Worm (Caenorhabditis elegans) whole organism, L4/young adult: ENCODE measurements around the gene gcy-29.

Experiments used
- W03F9.2 ChIP-seq: fragments of 150-350 bp; optimal IDR thresholded peaks from 2 replicates; lab custom pipeline; 2014; ENCODE audit warnings: missing biosample characterization, missing genetic modification characterization
- dao-5 ChIP-seq: sonication (generic microtip); optimal IDR thresholded peaks from 2 replicates; lab custom pipeline; 2016; ENCODE audit warnings: missing genotype, missing genetic modification characterization, moderate library complexity, missing compliant biosample characterization
- him-1 ChIP-seq: sonication (generic microtip); optimal IDR thresholded peaks from 2 replicates; lab custom pipeline; 2016; ENCODE audit warnings: missing genotype, missing genetic modification reagents, missing genetic modification characterization, missing compliant biosample characterization

gcy-29 gene

DNA sequence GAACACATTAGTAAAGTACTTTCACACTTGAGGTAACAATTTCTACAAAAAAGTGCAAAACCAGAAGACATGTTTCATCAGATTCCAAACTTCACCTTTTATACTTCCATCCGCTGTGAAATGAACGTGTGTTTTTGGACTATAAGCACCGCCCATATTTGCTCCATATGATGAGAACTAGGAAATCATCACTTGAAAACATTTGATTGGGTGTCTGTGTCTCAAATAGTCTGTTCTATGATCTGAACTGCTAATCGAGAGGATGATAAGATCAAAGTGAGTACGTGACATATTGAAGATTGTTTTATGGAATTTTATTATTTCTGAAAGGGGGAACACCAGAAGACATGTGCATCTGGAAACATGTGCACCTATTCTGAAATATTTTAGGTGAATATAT lies 53.2 kb downstream of the gcy-29 start:
- TF ChIP-seq W03F9.2 (tag; lab: Kevin White, UChicago) (no peak), him-1 (tag; lab: Kevin White, UChicago) (no peak), dao-5 (tag; lab: Kevin White, UChicago) (no peak)

DNA sequence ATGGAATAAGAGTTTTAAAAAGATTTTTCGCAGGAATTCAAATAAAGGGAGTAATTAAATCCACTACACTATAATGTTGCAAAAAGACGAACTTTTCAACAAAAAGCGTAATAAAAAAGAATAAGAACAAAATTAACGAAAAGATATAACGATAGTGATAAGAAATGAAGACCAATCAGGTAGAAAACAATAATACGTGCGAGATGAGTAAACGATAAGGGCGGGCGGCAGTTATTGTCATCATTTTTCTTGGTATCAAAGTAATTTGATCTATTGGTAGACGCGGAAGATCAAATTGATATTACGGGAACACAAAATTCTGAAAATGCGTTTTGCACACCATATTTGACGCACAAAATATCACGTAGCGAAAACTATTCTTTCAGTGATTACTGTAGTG lies 54.1 kb downstream of the gcy-29 start:
- no peak for TF ChIP-seq W03F9.2 (tag; lab: Kevin White, UChicago)
- no peak for TF ChIP-seq him-1 (tag; lab: Kevin White, UChicago)
- TF ChIP-seq dao-5 (tag; lab: Kevin White, UChicago), result no peak

DNA sequence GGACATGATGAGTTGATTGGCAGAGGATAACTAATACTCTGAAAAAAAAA lies 54.4 kb downstream of the gcy-29 start, which contains the start of gene cysl-2:
cysl-2 (minus strand) TSS at position 38 of the 50 bp plus-strand sequence.
- TF ChIP-seq W03F9.2 (tag; lab: Kevin White, UChicago) (no peak), him-1 (tag; lab: Kevin White, UChicago) (no peak), dao-5 (tag; lab: Kevin White, UChicago) (no peak)

DNA sequence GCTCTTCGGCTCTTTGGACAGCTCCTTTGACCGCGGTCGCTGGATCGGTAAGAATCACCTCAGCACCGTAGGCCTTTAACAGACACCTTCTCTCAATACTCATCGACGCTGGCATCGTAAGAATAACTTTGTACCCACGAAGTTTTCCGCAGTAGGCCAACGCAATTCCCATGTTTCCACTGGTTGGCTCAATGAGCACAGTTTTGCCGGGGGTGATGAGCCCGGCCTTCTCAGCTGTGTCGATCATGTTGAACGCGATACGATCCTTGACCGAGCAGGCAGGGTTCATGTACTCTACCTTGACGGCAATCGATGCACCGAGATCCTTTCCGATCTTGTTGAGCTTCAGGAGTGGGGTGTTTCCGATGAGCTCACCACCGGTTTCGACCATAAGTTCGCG lies 54.6 kb downstream of the gcy-29 start:
- no peak for TF ChIP-seq him-1 (tag; lab: Kevin White, UChicago)
- no peak for TF ChIP-seq dao-5 (tag; lab: Kevin White, UChicago)
- TF ChIP-seq W03F9.2 (tag; lab: Kevin White, UChicago), result no peak

DNA sequence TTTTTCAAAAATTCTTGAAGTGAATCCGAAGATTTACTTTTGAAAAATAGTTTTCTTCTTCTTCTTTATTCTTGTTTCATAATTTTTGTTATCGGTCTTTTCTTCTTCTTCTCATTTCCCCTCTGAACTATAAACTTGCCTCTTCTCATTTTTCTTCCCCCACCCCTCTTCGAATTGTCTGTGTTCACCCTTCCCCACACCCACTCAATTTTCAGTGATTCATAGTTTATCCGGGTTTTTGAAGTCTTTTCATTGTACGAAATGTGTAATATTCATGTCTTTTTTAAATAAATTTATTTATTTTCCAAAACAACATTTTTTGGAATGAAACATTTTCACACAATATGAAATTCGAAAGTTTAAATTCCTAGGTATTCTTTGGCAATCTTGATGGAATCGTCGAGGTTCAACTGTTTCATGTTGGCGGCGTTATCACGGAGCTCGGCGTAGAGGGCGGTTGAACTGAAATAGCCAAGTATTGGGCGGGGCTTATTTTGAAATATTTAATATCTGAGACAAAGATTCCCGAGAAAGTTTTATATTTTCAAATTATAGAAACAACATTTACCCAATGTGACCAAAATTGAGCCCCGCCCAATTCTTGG lies 55.9 kb downstream of the gcy-29 start:
- TF ChIP-seq him-1 (tag; lab: Kevin White, UChicago) (no peak), W03F9.2 (tag; lab: Kevin White, UChicago) (no peak), dao-5 (tag; lab: Kevin White, UChicago) (no peak)
